Worm (Caenorhabditis elegans) whole organism, late embryonic: Measurements from ENCODE around the gene srg-3.

ENCODE experiments used
- ama-1 ChIP-seq: fragments of 150-350 bp; optimal IDR thresholded peaks from 2 replicates; lab custom pipeline; 2014
- odd-2 ChIP-seq: sonication (generic microtip); optimal IDR thresholded peaks from 2 replicates; lab custom pipeline; 2017; ENCODE audit warnings: antibody characterized with exemption, mild to moderate bottlenecking, missing genetic modification characterization, missing compliant biosample characterization
- rnt-1 ChIP-seq: sonication (generic microtip); optimal IDR thresholded peaks from 2 replicates; lab custom pipeline; 2016; ENCODE audit warnings: missing genetic modification characterization, missing compliant biosample characterization

DNA sequence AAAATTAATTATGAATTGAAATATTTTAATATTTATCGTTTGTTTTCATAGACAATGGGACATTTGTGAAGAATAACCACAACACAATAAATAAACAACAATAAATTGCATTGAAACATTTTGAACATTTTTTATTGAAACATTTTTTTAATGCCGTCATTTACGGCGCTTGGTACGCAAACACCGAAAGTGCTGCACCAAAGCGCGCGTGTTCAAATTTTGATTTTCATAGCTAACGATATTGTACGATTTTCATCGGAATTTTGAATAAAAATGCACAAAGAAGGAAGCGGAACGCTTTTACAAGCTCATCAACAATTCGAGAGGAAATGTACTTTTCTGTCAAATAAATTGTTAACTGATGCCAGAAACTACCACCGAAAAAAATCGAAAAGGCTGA lies 33.6 kb upstream of the srg-3 start:
- TF ChIP-seq ama-1 (lab: Kevin White, UChicago): no peak
- no peak for TF ChIP-seq rnt-1 (tag; lab: Kevin White, UChicago)
- no peak for TF ChIP-seq odd-2 (tag; lab: Kevin White, UChicago)
